Fruit fly (Drosophila melanogaster): ENCODE measurements around the gene mRpL37.

Gene mRpL37

DNA sequence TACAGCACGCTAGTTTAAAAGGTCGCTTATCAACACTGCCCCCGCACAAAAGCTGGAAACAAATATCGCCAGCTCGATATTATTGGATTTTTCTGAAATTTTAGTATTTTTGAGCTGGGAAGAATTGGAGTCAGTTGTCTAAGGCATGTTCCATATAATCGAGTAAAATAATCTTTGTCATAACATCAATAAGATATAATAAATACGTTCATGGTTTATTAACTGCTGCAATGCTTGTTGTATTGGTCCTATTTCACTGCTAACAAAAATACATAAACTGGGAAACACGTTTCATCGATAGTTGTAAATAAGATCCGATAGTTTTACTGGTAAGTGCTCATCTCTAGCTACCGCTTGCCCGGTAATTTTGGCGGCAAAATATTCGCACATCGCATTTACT lies 4.3 kb upstream of the mRpL37 start, which contains the start of the genes Art1 and Mcm5:
Gene Art1 (minus strand): TSS at position 41 of the 400 bp plus-strand sequence.
Gene Mcm5 (plus strand): TSS at position 339 of the 400 bp plus-strand sequence.
- TF ChIP-seq CrebA (GFP tag; optimal IDR thresholded peaks at IDR 0.05; ENCODE audit: borderline replicate concordance) (no peak), h (GFP tag; optimal IDR thresholded peaks at IDR 0.05) (peak; percentile 67), rgr (GFP tag; optimal IDR thresholded peaks at IDR 0.05) (peak; percentile 65), br (GFP tag; optimal IDR thresholded peaks at IDR 0.05) (peak; percentile 53), sv (GFP tag; optimal IDR thresholded peaks at IDR 0.05) (peak; percentile 49), psq (GFP tag; optimal IDR thresholded peaks at IDR 0.05) (peak; percentile 41), pan (optimal IDR thresholded peaks at IDR 0.05) (no peak), HLH106 (tag; optimal IDR thresholded peaks at IDR 0.05) (peak; percentile 52), woc (GFP tag; optimal IDR thresholded peaks at IDR 0.05) (peak; percentile 66), ey (GFP tag; optimal IDR thresholded peaks at IDR 0.05) (peak; percentile 57), Mio (GFP tag; optimal IDR thresholded peaks at IDR 0.05) (no peak), Hnf4 (GFP tag; optimal IDR thresholded peaks at IDR 0.05) (peak; percentile 68), CG9705 (GFP tag; optimal IDR thresholded peaks at IDR 0.05) (peak; percentile 38), Myc (optimal IDR thresholded peaks at IDR 0.05) (peak; percentile 62), foxo (GFP tag; optimal IDR thresholded peaks at IDR 0.05) (peak in 1 of 2 experiments; percentile 50), dmrt93B (GFP tag; optimal IDR thresholded peaks at IDR 0.05) (peak; percentile 50), GATAd (GFP tag; optimal IDR thresholded peaks at IDR 0.05) (peak; percentile 69), Rel (GFP tag; optimal IDR thresholded peaks at IDR 0.05) (no peak), Rel (tag; optimal IDR thresholded peaks at IDR 0.05) (peak; percentile 35), Vsx2 (GFP tag; optimal IDR thresholded peaks at IDR 0.05; ENCODE audit: partially characterized antibody) (no peak), fru (GFP tag; optimal IDR thresholded peaks at IDR 0.05) (peak; percentile 64), dsf (GFP tag; optimal IDR thresholded peaks at IDR 0.05; ENCODE audit: borderline replicate concordance) (peak; percentile 24), jim (GFP tag; optimal IDR thresholded peaks at IDR 0.05) (no peak), Jra (GFP tag; optimal IDR thresholded peaks at IDR 0.05) (peak; percentile 79), Dfd (GFP tag; optimal IDR thresholded peaks at IDR 0.05) (no peak), N (GFP tag; optimal IDR thresholded peaks at IDR 0.05) (no peak), brk (GFP tag; optimal IDR thresholded peaks at IDR 0.05) (no peak), OdsH (GFP tag; optimal IDR thresholded peaks at IDR 0.05) (peak; percentile 35), CG32264 (GFP tag; optimal IDR thresholded peaks at IDR 0.05) (peak; percentile 10), Hr83 (GFP tag; optimal IDR thresholded peaks at IDR 0.05; ENCODE audit: poor library complexity, severe bottlenecking) (no peak)

dm6 chr3R:10782167-10782566 lies 1.7 kb downstream of the mRpL37 start, which contains the start of gene CG42633:
Gene CG42633, minus strand, starts transcription at chr3R:10782267.
- TF ChIP-seq brk (GFP tag; optimal IDR thresholded peaks at IDR 0.05) = no peak
- no peak for TF ChIP-seq ey (GFP tag; optimal IDR thresholded peaks at IDR 0.05)
- TF ChIP-seq Mio (GFP tag; optimal IDR thresholded peaks at IDR 0.05) = no peak
- no peak for TF ChIP-seq CrebA (GFP tag; optimal IDR thresholded peaks at IDR 0.05; ENCODE audit: borderline replicate concordance)
- TF ChIP-seq sv (GFP tag; optimal IDR thresholded peaks at IDR 0.05) = no peak
- no peak for TF ChIP-seq woc (GFP tag; optimal IDR thresholded peaks at IDR 0.05)
- no peak for TF ChIP-seq h (GFP tag; optimal IDR thresholded peaks at IDR 0.05)
- no peak for TF ChIP-seq usp (GFP tag; optimal IDR thresholded peaks at IDR 0.05)
- no peak for TF ChIP-seq GATAd (GFP tag; optimal IDR thresholded peaks at IDR 0.05)
- TF ChIP-seq rgr (GFP tag; optimal IDR thresholded peaks at IDR 0.05) = no peak
- no peak for TF ChIP-seq Sp1 (GFP tag; optimal IDR thresholded peaks at IDR 0.05)
- TF ChIP-seq dmrt93B (GFP tag; optimal IDR thresholded peaks at IDR 0.05) = no peak
- TF ChIP-seq dl (GFP tag; optimal IDR thresholded peaks at IDR 0.05; ENCODE audit: insufficient read depth in 1 of 2, partially characterized antibody in 2 of 2) = no peak
- TF ChIP-seq sage (GFP tag; optimal IDR thresholded peaks at IDR 0.05) = no peak
- no peak for TF ChIP-seq jim (GFP tag; optimal IDR thresholded peaks at IDR 0.05)
- no peak for TF ChIP-seq Dif (GFP tag; optimal IDR thresholded peaks at IDR 0.05; ENCODE audit: partially characterized antibody)
- no peak for TF ChIP-seq fru (GFP tag; optimal IDR thresholded peaks at IDR 0.05)
- no peak for TF ChIP-seq lola (GFP tag; optimal IDR thresholded peaks at IDR 0.05)

DNA sequence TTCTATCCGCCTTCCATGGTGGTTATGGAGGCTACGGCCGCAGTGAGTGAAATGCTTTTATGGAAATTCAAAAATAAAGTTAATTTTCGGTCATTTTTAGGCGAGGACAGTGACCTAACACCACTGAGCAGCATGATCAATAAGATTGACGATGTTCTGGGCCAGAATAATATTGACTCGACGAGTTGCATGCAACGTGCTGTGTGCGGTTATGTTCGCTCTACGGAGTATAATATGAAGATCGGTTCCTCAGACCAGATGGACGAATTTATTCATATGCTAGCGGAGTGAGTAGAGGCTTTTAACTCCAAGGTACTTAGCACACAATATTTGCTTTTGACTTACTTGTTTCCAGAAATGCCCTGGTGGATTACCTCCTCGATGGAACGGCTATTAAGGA lies 3.7 kb downstream of the mRpL37 start:
- TF ChIP-seq Vsx2 (GFP tag; optimal IDR thresholded peaks at IDR 0.05; ENCODE audit: partially characterized antibody) (no peak), tai (GFP tag; optimal IDR thresholded peaks at IDR 0.05) (no peak), h (GFP tag; optimal IDR thresholded peaks at IDR 0.05) (no peak), foxo (GFP tag; optimal IDR thresholded peaks at IDR 0.05) (no peak), woc (GFP tag; optimal IDR thresholded peaks at IDR 0.05) (no peak), pan (optimal IDR thresholded peaks at IDR 0.05) (no peak), CG32264 (GFP tag; optimal IDR thresholded peaks at IDR 0.05) (no peak), Sp1 (GFP tag; optimal IDR thresholded peaks at IDR 0.05) (no peak), dmrt93B (GFP tag; optimal IDR thresholded peaks at IDR 0.05) (no peak), jim (GFP tag; optimal IDR thresholded peaks at IDR 0.05) (no peak), ey (GFP tag; optimal IDR thresholded peaks at IDR 0.05) (no peak), Dif (GFP tag; optimal IDR thresholded peaks at IDR 0.05; ENCODE audit: partially characterized antibody) (no peak), Dfd (GFP tag; optimal IDR thresholded peaks at IDR 0.05) (no peak), Hr83 (GFP tag; optimal IDR thresholded peaks at IDR 0.05; ENCODE audit: poor library complexity, severe bottlenecking) (no peak), HLH106 (tag; optimal IDR thresholded peaks at IDR 0.05) (no peak), N (GFP tag; optimal IDR thresholded peaks at IDR 0.05) (no peak), fru (GFP tag; optimal IDR thresholded peaks at IDR 0.05) (no peak)
